Worm (Caenorhabditis elegans): ENCODE data around the gene T24A6.1.

DNA sequence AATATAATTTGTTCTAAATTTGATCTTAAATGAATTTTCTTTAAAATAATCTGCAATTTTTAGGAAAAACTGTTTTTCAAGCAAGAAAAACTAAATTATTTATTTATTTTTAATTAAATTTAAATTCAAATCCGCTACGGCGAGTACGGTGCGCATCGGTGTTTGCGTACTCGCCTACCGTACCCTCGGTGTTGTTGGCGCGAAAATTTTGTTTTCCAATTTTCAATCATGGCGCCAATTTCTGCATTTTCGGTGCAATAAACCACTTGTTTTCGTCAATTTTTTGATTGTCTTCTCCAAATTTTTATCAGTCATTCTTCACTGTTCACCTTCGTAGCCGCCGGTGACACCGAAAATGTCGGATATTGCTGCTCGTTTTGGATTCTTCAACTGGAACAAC lies 20.0 kb downstream of the T24A6.1 start, which contains the start of gene pygl-1:
- no peak for TF ChIP-seq elt-2 (tag; optimal IDR thresholded peaks at IDR 0.05)
- TF ChIP-seq lin-39 (tag; optimal IDR thresholded peaks at IDR 0.05): no peak
- TF ChIP-seq aly-2 (tag; optimal IDR thresholded peaks at IDR 0.05): no peak
- no peak for TF ChIP-seq tbx-2 (tag; optimal IDR thresholded peaks at IDR 0.05)

Measured in whole organism, L3 larva.